Fruit fly (Drosophila melanogaster) whole organism, embryonic: Measurements from ENCODE around the gene IntS4.

Experiments
- Atf6 ChIP-seq: fragments of 200-800 bp; sonication (Bioruptor generic); IDR thresholded peaks from 2 replicates; pipeline ENCODE4 v1.3.6; 2022; ENCODE audit warnings: missing biosample characterization, missing genetic modification characterization
- BEAF-32 ChIP-seq: fragments of 200-800 bp; sonication (Bioruptor generic); optimal IDR thresholded peaks from 3 replicates; lab custom pipeline; 2017; ENCODE audit warnings: missing biosample characterization, missing genetic modification characterization, mild to moderate bottlenecking, moderate library complexity, missing genetic modification reagents
- Bgb ChIP-seq: fragments of 200-800 bp; sonication (Bioruptor generic); IDR thresholded peaks from 2 replicates; pipeline ENCODE4 v1.3.6; 2022; ENCODE audit warnings: missing biosample characterization, missing genetic modification characterization; ENCODE audit not compliant: partially characterized antibody
- CG10321 ChIP-seq: fragments of 200-800 bp; sonication (Bioruptor generic); IDR thresholded peaks from 2 replicates; pipeline ENCODE4 v1.3.6; 2022; ENCODE audit warnings: missing biosample characterization, missing genetic modification characterization
- CG10959 ChIP-seq: fragments of 200-800 bp; sonication (Bioruptor generic); IDR thresholded peaks from 2 replicates; pipeline ENCODE4 v1.3.6; 2022; ENCODE audit warnings: missing biosample characterization, missing genetic modification characterization
- CG14667 ChIP-seq: fragments of 200-800 bp; sonication (Bioruptor generic); IDR thresholded peaks from 2 replicates; pipeline ENCODE4 v1.3.6; 2022; ENCODE audit warnings: missing biosample characterization, missing genetic modification characterization
- CG15479 ChIP-seq: fragments of 200-800 bp; sonication (Bioruptor generic); optimal IDR thresholded peaks from 3 replicates; lab custom pipeline; 2019; ENCODE audit warnings: missing biosample characterization, mild to moderate bottlenecking, missing genetic modification characterization, moderate library complexity
- CG18619 ChIP-seq: fragments of 200-800 bp; sonication (Bioruptor generic); optimal IDR thresholded peaks from 3 replicates; lab custom pipeline; 2017; ENCODE audit warnings: missing biosample characterization, mild to moderate bottlenecking, missing genetic modification characterization
- CG31224 ChIP-seq: fragments of 200-800 bp; sonication (Bioruptor generic); IDR thresholded peaks from 2 replicates; pipeline ENCODE4 v1.3.6; 2022; ENCODE audit warnings: missing biosample characterization, missing genetic modification characterization
- CG4328 ChIP-seq: fragments of 200-800 bp; sonication (Bioruptor generic); optimal IDR thresholded peaks from 3 replicates; lab custom pipeline; 2017; ENCODE audit warnings: missing biosample characterization, missing genetic modification reagents, missing genetic modification characterization
- CG4854 ChIP-seq: fragments of 200-800 bp; sonication (Bioruptor generic); optimal IDR thresholded peaks from 2 replicates; lab custom pipeline; 2016; ENCODE audit warnings: missing biosample characterization, missing genetic modification characterization, inconsistent platforms
- CG6689 ChIP-seq: fragments of 200-800 bp; sonication (Bioruptor generic); IDR thresholded peaks from 2 replicates; pipeline ENCODE4 v1.3.6; 2022; ENCODE audit warnings: missing biosample characterization, missing genetic modification characterization
- CG7372 ChIP-seq: fragments of 200-800 bp; sonication (Bioruptor generic); IDR thresholded peaks from 2 replicates; pipeline ENCODE4 v1.3.6; 2022; ENCODE audit warnings: missing biosample characterization, missing genetic modification characterization
- CG8281 ChIP-seq: fragments of 200-800 bp; sonication (Bioruptor generic); optimal IDR thresholded peaks from 2 replicates; lab custom pipeline; 2018; ENCODE audit warnings: missing biosample characterization, mild to moderate bottlenecking, missing genetic modification characterization, moderate library complexity
- CG9932 ChIP-seq: fragments of 200-800 bp; sonication (Bioruptor generic); IDR thresholded peaks from 2 replicates; pipeline ENCODE4 v1.3.6; 2022; ENCODE audit warnings: missing biosample characterization, missing genetic modification characterization
- ERR ChIP-seq: fragments of 200-800 bp; sonication (Bioruptor generic); optimal IDR thresholded peaks from 2 replicates; lab custom pipeline; 2016; ENCODE audit warnings: missing biosample characterization, missing genetic modification characterization
- Elba2 ChIP-seq: fragments of 200-800 bp; sonication (Bioruptor generic); optimal IDR thresholded peaks from 3 replicates; lab custom pipeline; 2016; ENCODE audit warnings: missing biosample characterization, missing genetic modification characterization
- Fer1 ChIP-seq: fragments of 200-800 bp; sonication (Bioruptor generic); optimal IDR thresholded peaks from 2 replicates; lab custom pipeline; 2017; ENCODE audit warnings: missing biosample characterization, mild to moderate bottlenecking, missing genetic modification characterization
- HLH4C ChIP-seq: fragments of 200-800 bp; sonication (Bioruptor generic); IDR thresholded peaks from 3 replicates; pipeline ENCODE4 v1.3.6; 2022; ENCODE audit warnings: missing biosample characterization, missing genetic modification characterization; ENCODE audit not compliant: partially characterized antibody
- Hr3 ChIP-seq: fragments of 200-800 bp; sonication (Bioruptor generic); optimal IDR thresholded peaks from 3 replicates; lab custom pipeline; 2016; ENCODE audit warnings: missing biosample characterization, missing genetic modification characterization
- Nf-YC ChIP-seq: fragments of 200-800 bp; optimal IDR thresholded peaks from 3 replicates; lab custom pipeline; 2019; ENCODE audit warnings: missing biosample characterization, mild to moderate bottlenecking, missing genetic modification characterization, moderate library complexity
- Ravus ChIP-seq: fragments of 200-800 bp; sonication (Bioruptor generic); IDR thresholded peaks from 2 replicates; pipeline ENCODE4 v1.3.6; 2022; ENCODE audit warnings: missing biosample characterization, missing genetic modification characterization
- Sox100B ChIP-seq: fragments of 200-800 bp; sonication (Bioruptor generic); optimal IDR thresholded peaks from 3 replicates; lab custom pipeline; 2018; ENCODE audit warnings: missing biosample characterization, mild to moderate bottlenecking, missing genetic modification characterization
- Sry-δ ChIP-seq: fragments of 200-800 bp; sonication (Bioruptor generic); optimal IDR thresholded peaks from 2 replicates; lab custom pipeline; 2016; ENCODE audit warnings: missing biosample characterization, missing genetic modification characterization
- az2 ChIP-seq: fragments of 200-800 bp; sonication (Bioruptor generic); optimal IDR thresholded peaks from 3 replicates; lab custom pipeline; 2016; ENCODE audit warnings: missing biosample characterization, missing genetic modification characterization
- bigmax ChIP-seq: fragments of 200-800 bp; sonication (Bioruptor generic); optimal IDR thresholded peaks from 2 replicates; lab custom pipeline; 2018; ENCODE audit warnings: missing biosample characterization, mild to moderate bottlenecking, missing genetic modification characterization
- br ChIP-seq: fragments of >200 bp; optimal IDR thresholded peaks from 2 replicates; lab custom pipeline; 2017
- chif ChIP-seq, 2 experiments: fragments of 200-800 bp; sonication (Bioruptor generic); optimal IDR thresholded peaks; 3 replicates each; lab custom pipeline; 2016; ENCODE audit warnings: missing biosample characterization in 2 of 2, missing genetic modification characterization in 2 of 2
- crc ChIP-seq: fragments of 200-800 bp; sonication (Bioruptor generic); optimal IDR thresholded peaks from 2 replicates; lab custom pipeline; 2016; ENCODE audit warnings: missing biosample characterization, missing genetic modification characterization
- danr ChIP-seq: fragments of 200-800 bp; sonication (Bioruptor generic); IDR thresholded peaks from 2 replicates; pipeline ENCODE4 v1.3.6; 2022; ENCODE audit warnings: missing biosample characterization, missing genetic modification characterization
- eyg ChIP-seq: fragments of 200-800 bp; sonication (Bioruptor generic); optimal IDR thresholded peaks from 3 replicates; lab custom pipeline; 2016; ENCODE audit warnings: missing biosample characterization, missing genetic modification characterization
- fd102C ChIP-seq: fragments of 200-800 bp; sonication (Bioruptor generic); optimal IDR thresholded peaks from 2 replicates; lab custom pipeline; 2018; ENCODE audit warnings: missing biosample characterization, mild to moderate bottlenecking, missing genetic modification characterization, moderate library complexity
- grn ChIP-seq: fragments of 200-800 bp; sonication (Bioruptor generic); optimal IDR thresholded peaks from 3 replicates; lab custom pipeline; 2017; ENCODE audit warnings: missing biosample characterization, missing genetic modification characterization
- gt ChIP-seq: fragments of 200-800 bp; sonication (Bioruptor generic); IDR thresholded peaks from 2 replicates; pipeline ENCODE4 v1.3.6; 2022; ENCODE audit warnings: missing biosample characterization, missing genetic modification characterization
- hbn ChIP-seq: fragments of 200-800 bp; sonication (Bioruptor generic); IDR thresholded peaks from 2 replicates; pipeline ENCODE4 v1.3.6; 2022; ENCODE audit warnings: missing biosample characterization, missing genetic modification characterization; ENCODE audit not compliant: partially characterized antibody
- kni ChIP-seq: fragments of 200-800 bp; sonication (Bioruptor generic); optimal IDR thresholded peaks from 3 replicates; lab custom pipeline; 2017; ENCODE audit warnings: mild to moderate bottlenecking, missing biosample characterization, missing genetic modification reagents, missing genetic modification characterization
- lov ChIP-seq, 2 experiments: fragments of 200-800 bp in 1 of 2; fragments of >200 bp in 1 of 2; sonication (Bioruptor generic) in 1 of 2; IDR thresholded peaks in 1 of 2; optimal IDR thresholded peaks in 1 of 2; 2 replicates in 1 of 2; 3 replicates in 1 of 2; pipeline versions ENCODE4 v1.3.6 to Lab custom; 2017 to 2022; ENCODE audit warnings: missing biosample characterization in 1 of 2, missing genetic modification characterization in 1 of 2
- maf-S ChIP-seq: fragments of 200-800 bp; sonication (Bioruptor generic); optimal IDR thresholded peaks from 2 replicates; lab custom pipeline; 2016; ENCODE audit warnings: missing biosample characterization, missing genetic modification characterization
- mirr ChIP-seq: fragments of 200-800 bp; sonication (Bioruptor generic); optimal IDR thresholded peaks from 3 replicates; lab custom pipeline; 2018; ENCODE audit warnings: missing biosample characterization, mild to moderate bottlenecking, missing genetic modification characterization
- nau ChIP-seq: fragments of 200-800 bp; sonication (Bioruptor generic); optimal IDR thresholded peaks from 3 replicates; lab custom pipeline; 2017; ENCODE audit warnings: missing biosample characterization, mild to moderate bottlenecking, missing genetic modification characterization, missing genetic modification reagents
- nom ChIP-seq: fragments of 200-800 bp; sonication (Bioruptor generic); optimal IDR thresholded peaks from 2 replicates; lab custom pipeline; 2017; ENCODE audit warnings: missing biosample characterization, missing genetic modification characterization, mild to moderate bottlenecking, moderate library complexity, missing genetic modification reagents
- org-1 ChIP-seq: fragments of 200-800 bp; sonication (Bioruptor generic); optimal IDR thresholded peaks from 2 replicates; lab custom pipeline; 2017; ENCODE audit warnings: missing biosample characterization, missing genetic modification characterization
- otp ChIP-seq: fragments of 200-800 bp; sonication (Bioruptor generic); IDR thresholded peaks from 3 replicates; pipeline ENCODE4, ENCODE4 v1.3.6; 2022; ENCODE audit warnings: missing biosample characterization, missing genetic modification characterization
- pros ChIP-seq: fragments of 200-800 bp; sonication (Bioruptor generic); optimal IDR thresholded peaks from 3 replicates; lab custom pipeline; 2019; ENCODE audit warnings: missing biosample characterization, mild to moderate bottlenecking, missing genetic modification characterization, moderate library complexity
- repo ChIP-seq: fragments of 200-800 bp; sonication (Bioruptor generic); optimal IDR thresholded peaks from 2 replicates; lab custom pipeline; 2016; ENCODE audit warnings: missing biosample characterization, missing genetic modification characterization
- sens ChIP-seq: fragments of 200-800 bp; sonication (Bioruptor generic); peaks from one replicate; lab custom pipeline; 2016; ENCODE audit warnings: missing biosample characterization, missing genetic modification characterization
- sna ChIP-seq: fragments of 200-800 bp; sonication (Bioruptor generic); IDR thresholded peaks from 2 replicates; pipeline ENCODE4 v1.3.6; 2022; ENCODE audit warnings: missing biosample characterization, missing genetic modification characterization; ENCODE audit not compliant: partially characterized antibody
- stc ChIP-seq: fragments of 200-800 bp; sonication (Bioruptor generic); IDR thresholded peaks from 2 replicates; pipeline ENCODE4 v1.3.6; 2022; ENCODE audit warnings: missing biosample characterization, missing genetic modification characterization
- wek ChIP-seq: fragments of 200-800 bp; sonication (Bioruptor generic); optimal IDR thresholded peaks from 3 replicates; lab custom pipeline; 2018; ENCODE audit warnings: missing biosample characterization, mild to moderate bottlenecking, missing genetic modification characterization, moderate library complexity

The IntS4 gene

dm6 chrX:8533589-8534320 lies 24.8 kb downstream of the IntS4 start (continued):
- TF ChIP-seq az2 (GFP tag; lab: Kevin White, UChicago) (no peak), HLH4C (GFP tag; lab: Robert Waterston, UW) (no peak), mirr (no peak), CG9932 (GFP tag; lab: Robert Waterston, UW) (peak; percentile 76), Sry-δ (GFP tag; lab: Kevin White, UChicago) (no peak), org-1 (no peak), CG4854 (no peak), sna (GFP tag; lab: Robert Waterston, UW) (no peak), Bgb (GFP tag; lab: Robert Waterston, UW) (no peak), CG10959 (GFP tag; lab: Robert Waterston, UW) (no peak), CG7372 (GFP tag; lab: Robert Waterston, UW) (peak; percentile 41; the same call in 1 of the 2 replicates), CG10321 (GFP tag; lab: Robert Waterston, UW) (no peak), chif (GFP tag; optimal IDR thresholded peaks at IDR 0.05; lab: Kevin White, UChicago) (no peak), grn (GFP tag; lab: Kevin White, UChicago) (no peak), stc (0 out of 2 replicates have a peak, but pooled peaks have one; percentile 11), Hr3 (no peak), Atf6 (GFP tag; lab: Robert Waterston, UW) (peak; percentile 61; the same call in 1 of the 2 replicates), kni (GFP tag; lab: Kevin White, UChicago) (peak; percentile 89), Fer1 (GFP tag; lab: Kevin White, UChicago) (peak; percentile 30), eyg (GFP tag; lab: Kevin White, UChicago) (no peak), maf-S (no peak), gt (GFP tag; lab: Robert Waterston, UW) (no peak), Sox100B (GFP tag; lab: Kevin White, UChicago) (no peak), fd102C (GFP tag; lab: Kevin White, UChicago) (no peak), CG18619 (GFP tag; lab: Kevin White, UChicago) (peak; percentile 37), pros (GFP tag; lab: Kevin White, UChicago) (no peak), nau (no peak), lov (optimal IDR thresholded peaks at IDR 0.05; lab: Kevin White, UChicago) (no peak), lov (GFP tag; IDR thresholded peaks at IDR 0.05; lab: Robert Waterston, UW) (no peak), danr (GFP tag; lab: Robert Waterston, UW) (0 out of 2 replicates have a peak, but pooled peaks have one; percentile 11), CG14667 (GFP tag; lab: Robert Waterston, UW) (peak; percentile 45; the same call in 1 of the 2 replicates), crc (GFP tag; lab: Kevin White, UChicago) (no peak), CG6689 (GFP tag; lab: Robert Waterston, UW) (0 out of 2 replicates have a peak, but pooled peaks have one; percentile 30), bigmax (GFP tag; lab: Kevin White, UChicago) (no peak), br (lab: Kevin White, UChicago) (no peak), Nf-YC (tag; lab: Kevin White, UChicago) (peak; percentile 21), ERR (GFP tag; lab: Kevin White, UChicago) (no peak), nom (no peak), BEAF-32 (GFP tag; lab: Kevin White, UChicago) (no peak), otp (GFP tag; lab: Robert Waterston, UW) (0 out of 3 replicates have a peak, but pooled peaks have one; percentile 33), CG15479 (peak; percentile 4), sens (peak; percentile 50), CG31224 (GFP tag; lab: Robert Waterston, UW) (no peak; the same call in 1 of the 2 replicates), hbn (GFP tag; lab: Robert Waterston, UW) (no peak), Ravus (GFP tag; lab: Robert Waterston, UW) (no peak), Elba2 (GFP tag; lab: Kevin White, UChicago) (no peak), wek (GFP tag; lab: Kevin White, UChicago) (no peak), CG8281 (no peak), repo (GFP tag; lab: Kevin White, UChicago) (no peak), CG4328 (GFP tag; lab: Kevin White, UChicago) (no peak)
